Fruit fly (Drosophila melanogaster) whole organism, wandering third instar larva: ENCODE results near the gene CG15011.

Experiments used
- CG32264 ChIP-seq: fragments of 200-800 bp; sonication (Bioruptor generic); optimal IDR thresholded peaks from 2 replicates; lab custom pipeline; 2016; ENCODE audit warnings: missing biosample characterization, missing genetic modification characterization
- Hr78 ChIP-seq: fragments of >200 bp; optimal IDR thresholded peaks from 2 replicates; lab custom pipeline; 2017; ENCODE audit warnings: missing biosample characterization, missing genetic modification characterization
- Jra ChIP-seq: sonication (Bioruptor generic); optimal IDR thresholded peaks from 2 replicates; lab custom pipeline; 2016; ENCODE audit warnings: missing biosample characterization, missing genetic modification characterization
- Sp1 ChIP-seq: fragments of 200-800 bp; sonication (Bioruptor generic); optimal IDR thresholded peaks from 3 replicates; lab custom pipeline; 2019; ENCODE audit warnings: missing biosample characterization, mild to moderate bottlenecking, missing genetic modification characterization, moderate library complexity
- br ChIP-seq: fragments of 200-800 bp; sonication (Bioruptor generic); optimal IDR thresholded peaks from 2 replicates; lab custom pipeline; 2016; ENCODE audit warnings: missing biosample characterization, missing genetic modification characterization
- dl ChIP-seq, 2 experiments: fragments of 175-275, 200-275 bp in 1 of 2; fragments of 200-275 bp in 1 of 2; sonication (Bioruptor generic); optimal IDR thresholded peaks; lab custom pipeline; 2018; ENCODE audit warnings: mild to moderate bottlenecking in 2 of 2, missing biosample characterization in 2 of 2, missing genetic modification characterization in 2 of 2, moderate library complexity in 2 of 2; ENCODE audit not compliant: partially characterized antibody in 2 of 2, insufficient read depth in 1 of 2
- dmrt93B ChIP-seq: fragments of 200-800 bp; sonication (Bioruptor generic); optimal IDR thresholded peaks from 2 replicates; lab custom pipeline; 2018; ENCODE audit warnings: missing biosample characterization, mild to moderate bottlenecking, missing genetic modification characterization
- dsf ChIP-seq: sonication (Bioruptor generic); optimal IDR thresholded peaks from 2 replicates; lab custom pipeline; 2016; ENCODE audit warnings: missing biosample characterization, missing genetic modification characterization, borderline replicate concordance
- ey ChIP-seq: fragments of 200-800 bp; sonication (Bioruptor generic); optimal IDR thresholded peaks from 2 replicates; lab custom pipeline; 2016; ENCODE audit warnings: missing biosample characterization, missing genetic modification characterization
- h ChIP-seq: fragments of 200-800 bp; sonication (Bioruptor generic); optimal IDR thresholded peaks from 3 replicates; lab custom pipeline; 2016; ENCODE audit warnings: missing biosample characterization, mild to moderate bottlenecking, missing genetic modification characterization
- lola ChIP-seq: fragments of >200 bp; optimal IDR thresholded peaks from 2 replicates; lab custom pipeline; 2017; ENCODE audit warnings: missing biosample characterization, missing genetic modification characterization
- pan ChIP-seq: fragments of >200 bp; optimal IDR thresholded peaks from 2 replicates; lab custom pipeline; 2017
- psq ChIP-seq: fragments of 200-800 bp; sonication (Bioruptor generic); optimal IDR thresholded peaks from 3 replicates; lab custom pipeline; 2017; ENCODE audit warnings: missing biosample characterization, mild to moderate bottlenecking, missing genetic modification characterization, moderate library complexity
- rgr ChIP-seq: fragments of 200-800 bp; sonication (Bioruptor generic); optimal IDR thresholded peaks from 3 replicates; lab custom pipeline; 2016; ENCODE audit warnings: missing biosample characterization, mild to moderate bottlenecking, missing genetic modification characterization

DNA sequence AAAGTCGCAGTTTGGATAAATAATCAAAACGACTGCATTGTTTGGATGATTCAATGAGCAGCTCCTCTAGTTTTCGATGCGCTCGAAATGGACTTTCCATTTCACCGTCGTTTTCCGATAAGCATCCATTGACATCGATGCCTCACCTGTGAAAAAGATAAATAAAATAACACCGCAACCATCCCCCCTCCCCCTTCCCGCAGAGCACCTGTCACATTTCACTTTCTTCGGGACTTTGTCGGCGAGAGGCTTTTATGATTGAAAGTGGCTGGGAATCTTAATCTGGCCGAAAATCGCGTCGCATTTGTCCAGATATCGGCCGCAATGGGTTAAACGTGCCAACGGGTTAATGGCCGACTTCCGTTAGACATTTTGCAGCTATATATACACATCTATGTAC lies 10.3 kb upstream of the CG15011 start:
- TF ChIP-seq CG32264 (GFP tag; lab: Kevin White, UChicago) (no peak), dsf (no peak), dmrt93B (GFP tag; lab: Kevin White, UChicago) (no peak), Jra (GFP tag; lab: Kevin White, UChicago) (no peak), psq (GFP tag; lab: Kevin White, UChicago) (no peak), Hr78 (no peak), ey (GFP tag; lab: Kevin White, UChicago) (no peak), br (GFP tag; lab: Kevin White, UChicago) (no peak), h (no peak), pan (lab: Kevin White, UChicago) (no peak), lola (GFP tag; lab: Kevin White, UChicago) (no peak), rgr (GFP tag; lab: Kevin White, UChicago) (no peak), Sp1 (GFP tag; lab: Kevin White, UChicago) (no peak), dl (GFP tag; optimal IDR thresholded peaks at IDR 0.05; lab: Kevin White, UChicago; ENCODE audit: insufficient read depth in 1 of 2, partially characterized antibody in 2 of 2) (no peak)
